Worm (Caenorhabditis elegans): ENCODE results near the gene col-10.
A peak's percentile ranks its signal among the peaks of the same experiment; 100 is the strongest.

Gene col-10

ce11 chrV:9191406-9191805 lies 26.3 kb upstream of the col-10 start, which contains the start of gene sphr-1:
Gene sphr-1 (plus strand): TSS chrV:9191610.
- TF ChIP-seq Y22D7AL.16 (tag; optimal IDR thresholded peaks at IDR 0.05) (no peak), eyg-1 (tag; optimal IDR thresholded peaks at IDR 0.05) (no peak), ceh-14 (tag; optimal IDR thresholded peaks at IDR 0.05) (no peak), sox-2 (GFP tag; IDR thresholded peaks at IDR 0.05) (no peak), elt-4 (tag; optimal IDR thresholded peaks at IDR 0.05) (no peak), fax-1 (tag; optimal IDR thresholded peaks at IDR 0.05) (no peak), pqm-1 (tag; optimal IDR thresholded peaks at IDR 0.05) (no peak), nhr-232 (tag; optimal IDR thresholded peaks at IDR 0.05) (no peak), hlh-15 (tag; optimal IDR thresholded peaks at IDR 0.05) (no peak), elt-2 (tag; optimal IDR thresholded peaks at IDR 0.05) (no peak), ama-1 (optimal IDR thresholded peaks at IDR 0.05) (no peak), pha-2 (tag; optimal IDR thresholded peaks at IDR 0.05) (no peak), ceh-30 (tag; optimal IDR thresholded peaks at IDR 0.05) (no peak), hlh-8 (tag; optimal IDR thresholded peaks at IDR 0.05) (no peak), odd-2 (tag; optimal IDR thresholded peaks at IDR 0.05) (no peak), unc-86 (tag; optimal IDR thresholded peaks at IDR 0.05) (no peak), npax-4 (tag; optimal IDR thresholded peaks at IDR 0.05) (no peak), K09A11.1 (tag; optimal IDR thresholded peaks at IDR 0.05; ENCODE audit: insufficient read depth) (no peak), zip-5 (tag; optimal IDR thresholded peaks at IDR 0.05) (no peak)

ce11 chrV:9186028-9186427 lies 20.9 kb upstream of the col-10 start:
- TF ChIP-seq hlh-15 (tag; optimal IDR thresholded peaks at IDR 0.05) (no peak), ref-2 (tag; optimal IDR thresholded peaks at IDR 0.05) (no peak), ceh-30 (tag; optimal IDR thresholded peaks at IDR 0.05) (no peak)

- TF ChIP-seq sdc-2 (tag; optimal IDR thresholded peaks at IDR 0.05) (no peak), unc-42 (tag; optimal IDR thresholded peaks at IDR 0.05) (peak; percentile 64), hlh-6 (tag; optimal IDR thresholded peaks at IDR 0.05) (no peak), ceh-19 (GFP tag; optimal IDR thresholded peaks at IDR 0.05) (no peak)
Observed at ce11 chrV:9183718-9184441, 18.8 kb upstream of the col-10 start.

ce11 chrV:9181669-9182250 lies 16.7 kb upstream of the col-10 start, which contains the start of gene ptr-1:
Gene ptr-1 (minus strand): TSS chrV:9181719.
- TF ChIP-seq pag-3 (tag; optimal IDR thresholded peaks at IDR 0.05; ENCODE audit: borderline replicate concordance) (no peak), K02D7.2 (tag; optimal IDR thresholded peaks at IDR 0.05) (no peak), unc-55 (GFP tag; optimal IDR thresholded peaks at IDR 0.05) (no peak), lim-6 (tag; optimal IDR thresholded peaks at IDR 0.05) (no peak), zip-5 (tag; optimal IDR thresholded peaks at IDR 0.05) (no peak), C08G9.2 (tag; optimal IDR thresholded peaks at IDR 0.05) (no peak), F13H6.1 (tag; optimal IDR thresholded peaks at IDR 0.05) (no peak), K09A11.1 (tag; optimal IDR thresholded peaks at IDR 0.05; ENCODE audit: insufficient read depth) (no peak), ceh-9 (tag; optimal IDR thresholded peaks at IDR 0.05) (no peak), hlh-15 (tag; optimal IDR thresholded peaks at IDR 0.05) (no peak), tbx-7 (tag; optimal IDR thresholded peaks at IDR 0.05) (no peak), hlh-8 (tag; optimal IDR thresholded peaks at IDR 0.05) (no peak), ref-2 (tag; optimal IDR thresholded peaks at IDR 0.05) (no peak), fkh-6 (tag; optimal IDR thresholded peaks at IDR 0.05) (no peak), pqm-1 (tag; optimal IDR thresholded peaks at IDR 0.05) (no peak), C38D4.7 (GFP tag; optimal IDR thresholded peaks at IDR 0.05) (no peak), dmd-4 (tag; optimal IDR thresholded peaks at IDR 0.05; ENCODE audit: borderline replicate concordance) (no peak)

All from whole organism, late embryonic.